Fruit fly (Drosophila melanogaster) whole organism: ENCODE data around the gene Cyp304a1.

Experiments
- Dll ChIP-seq: fragments of >200 bp; optimal IDR thresholded peaks from 2 replicates; lab custom pipeline; 2017
- EcR ChIP-seq, 2 experiments: fragments of >200 bp; optimal IDR thresholded peaks; 2 replicates each; lab custom pipeline; 2017; ENCODE audit warnings: missing biosample characterization in 2 of 2, missing genetic modification characterization in 2 of 2, missing genetic modification reagents in 2 of 2
- pan ChIP-seq: fragments of >200 bp; optimal IDR thresholded peaks from 2 replicates; lab custom pipeline; 2017
- psq ChIP-seq: fragments of >200 bp; optimal IDR thresholded peaks from 2 replicates; lab custom pipeline; 2017
- usp ChIP-seq: fragments of >200 bp; optimal IDR thresholded peaks from 2 replicates; lab custom pipeline; 2017; ENCODE audit warnings: missing biosample characterization, missing genetic modification characterization, mixed read lengths

dm6 chr3R:12997550-12998233 lies 34.1 kb downstream of the Cyp304a1 start, which contains the start of the genes CG17327, CG44194 and CG7518:
- TF ChIP-seq psq (lab: Kevin White, UChicago) = no peak
- no peak for TF ChIP-seq usp
- TF ChIP-seq EcR (GFP tag; optimal IDR thresholded peaks at IDR 0.05; lab: Kevin White, UChicago) = no peak
- no peak for TF ChIP-seq Dll (lab: Kevin White, UChicago)
- TF ChIP-seq pan = no peak
